Worm (Caenorhabditis elegans): ENCODE data around the gene F28C6.10.

Gene F28C6.10

DNA sequence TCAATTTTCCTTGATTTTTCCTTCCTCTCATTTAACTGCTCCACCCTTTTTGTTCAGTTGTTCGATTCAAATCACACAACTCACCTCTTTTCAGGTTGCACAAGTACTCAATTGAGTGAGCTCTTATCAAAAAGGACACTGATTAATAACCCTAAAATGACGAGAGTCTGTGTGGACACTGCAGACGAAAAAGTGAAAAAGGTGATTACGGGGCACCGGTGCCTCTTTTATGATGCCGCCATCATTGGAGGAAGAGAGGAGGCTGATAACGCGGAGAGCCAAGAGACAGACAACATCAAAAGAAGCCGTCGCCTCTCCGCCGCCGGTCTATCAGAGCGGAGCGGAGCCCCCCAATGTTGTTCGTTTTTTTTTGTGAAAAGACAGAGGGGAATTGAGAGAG, 17.4 kb downstream of the F28C6.10 start, which contains the start of gene sptf-2 (continued):
- TF ChIP-seq aly-2 (tag; optimal IDR thresholded peaks at IDR 0.05) = no peak

DNA sequence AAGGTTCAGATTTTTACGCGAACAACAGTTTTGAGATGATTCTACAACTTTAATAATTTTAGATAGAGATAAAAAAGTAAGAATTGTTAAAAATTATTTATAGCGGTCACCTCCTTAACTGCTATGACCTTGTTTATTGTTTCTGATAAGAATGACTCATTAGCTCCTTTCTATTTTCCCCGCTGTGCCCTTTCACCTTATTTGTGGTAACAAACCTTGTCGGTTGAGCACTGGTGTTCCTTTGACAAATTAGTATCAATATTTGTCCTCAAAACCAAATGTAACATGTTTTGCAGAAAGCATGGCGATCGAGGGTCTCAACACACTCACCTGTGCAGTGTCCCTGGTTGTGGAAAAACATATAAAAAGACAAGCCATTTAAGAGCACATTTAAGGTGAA, 18.8 kb downstream of the F28C6.10 start:
- TF ChIP-seq unc-62 (GFP tag; optimal IDR thresholded peaks at IDR 0.05 in 1 of 2) (peak in 1 of 2 experiments; percentile 78), unc-62 (tag; optimal IDR thresholded peaks at IDR 0.05) (no peak), Y105C5A.15 (GFP tag; IDR thresholded peaks at IDR 0.05) (no peak)

DNA sequence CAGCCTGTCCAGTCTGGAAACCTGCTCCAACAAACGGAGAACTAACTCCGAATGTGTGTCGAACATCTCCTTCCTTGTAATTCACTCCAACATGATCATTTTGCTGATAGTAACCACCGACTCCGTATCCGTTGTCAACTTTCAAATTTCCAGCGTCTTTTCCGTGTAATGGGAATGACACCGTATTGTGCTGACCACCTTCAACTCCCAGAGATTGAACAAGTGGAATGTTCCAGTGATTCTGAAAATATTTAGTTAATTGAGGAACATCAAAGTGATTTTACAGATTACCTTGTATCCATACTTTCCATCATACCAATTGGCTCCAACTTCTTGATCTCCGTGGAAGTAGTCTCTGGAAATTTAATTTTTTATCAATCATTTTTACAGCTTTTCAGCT, 20.1 kb downstream of the F28C6.10 start:
- TF ChIP-seq aha-1 (tag) (peak; percentile 93), aly-2 (tag; optimal IDR thresholded peaks at IDR 0.05) (no peak), ZK337.2 (GFP tag; IDR thresholded peaks at IDR 0.05) (no peak), lin-38 (GFP tag; IDR thresholded peaks at IDR 0.05) (no peak), T26A8.4 (GFP tag; IDR thresholded peaks at IDR 0.05) (no peak)

ce11 chrII:8630088-8630487, 22.3 kb downstream of the F28C6.10 start, which contains the start of gene T22C8.6:
Gene T22C8.6 (minus strand): TSS chrII:8630281.
- TF ChIP-seq mxl-3 (GFP tag; optimal IDR thresholded peaks at IDR 0.05) (peak; percentile 5), nhr-111 (GFP tag; optimal IDR thresholded peaks at IDR 0.05) (no peak), lsy-2 (tag; optimal IDR thresholded peaks at IDR 0.05) (no peak), hlh-30 (tag; optimal IDR thresholded peaks at IDR 0.05; ENCODE audit: insufficient read depth) (peak; percentile 45), F37D6.2 (tag; optimal IDR thresholded peaks at IDR 0.05) (no peak), lin-29 (GFP tag; IDR thresholded peaks at IDR 0.05) (no peak), nhr-28 (tag; optimal IDR thresholded peaks at IDR 0.05) (peak; percentile 16)

DNA sequence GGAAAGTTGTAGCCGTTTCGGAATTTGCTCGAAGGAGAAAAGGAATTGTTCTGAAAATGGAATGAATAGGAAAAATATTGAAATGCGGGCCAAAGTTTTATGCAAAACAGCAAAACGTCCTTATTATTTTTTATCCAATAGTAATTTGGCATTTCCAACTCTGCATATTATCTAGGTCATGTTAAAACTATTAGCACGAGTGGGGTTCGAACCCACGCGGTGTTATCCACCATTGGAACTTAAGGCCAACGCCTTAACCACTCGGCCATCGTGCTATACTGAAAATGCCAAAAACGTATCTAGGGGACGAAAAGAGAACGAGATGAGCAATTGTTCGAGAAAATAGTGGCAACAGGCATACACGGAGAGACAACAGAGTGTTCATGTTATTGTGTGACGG, 24.0 kb downstream of the F28C6.10 start:
- 0 out of 2 replicates have a peak, but pooled peaks have one; percentile 13 for TF ChIP-seq arid-1 (GFP tag; conservative IDR thresholded peaks at IDR 0.05)
- no peak for TF ChIP-seq nhr-102 (tag; optimal IDR thresholded peaks at IDR 0.05)
- no peak for TF ChIP-seq dmd-9 (GFP tag; IDR thresholded peaks at IDR 0.05)
- no peak for TF ChIP-seq aly-2 (tag; optimal IDR thresholded peaks at IDR 0.05)
- 0 out of 2 replicates have a peak, but pooled peaks have one; percentile 30 for TF ChIP-seq lim-7 (GFP tag; IDR thresholded peaks at IDR 0.05)
- no peak for TF ChIP-seq daf-16 (GFP tag; optimal IDR thresholded peaks at IDR 0.05)
- TF ChIP-seq daf-16 (tag; optimal IDR thresholded peaks at IDR 0.05) = no peak
- no peak for TF ChIP-seq sdz-12 (GFP tag; optimal IDR thresholded peaks at IDR 0.05)

DNA sequence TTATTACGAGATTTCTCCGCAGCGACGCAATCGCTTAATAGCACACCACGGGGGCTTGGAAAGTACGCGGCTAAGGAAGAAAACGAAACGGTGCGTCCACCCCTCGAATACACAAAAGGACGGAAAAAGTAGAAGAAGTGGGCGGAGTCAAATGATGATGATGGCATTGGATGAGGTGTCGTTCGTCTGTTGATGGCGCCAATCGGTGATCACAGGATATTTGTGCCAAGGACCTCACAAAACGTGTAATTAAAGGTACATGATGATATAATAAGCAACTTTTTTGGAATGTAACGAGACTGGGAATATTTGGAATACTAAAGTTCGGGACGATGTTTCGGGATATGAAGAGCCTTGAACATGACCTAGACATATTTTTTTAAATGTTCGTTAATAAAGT, 26.6 kb downstream of the F28C6.10 start, which contains the start of gene cutl-12:
Gene cutl-12 (minus strand): TSS at position 101 of the 400 bp plus-strand sequence.
- TF ChIP-seq nhr-41 (GFP tag; IDR thresholded peaks at IDR 0.05) (no peak), snpc-1.2 (GFP tag; IDR thresholded peaks at IDR 0.05) (no peak), ZK546.5 (tag; optimal IDR thresholded peaks at IDR 0.05) (no peak)

ce11 chrII:8637615-8638014, 29.9 kb downstream of the F28C6.10 start, which contains the start of gene vab-9:
Gene vab-9 (minus strand): TSS chrII:8637715.
- no peak for TF ChIP-seq nhr-28 (tag; optimal IDR thresholded peaks at IDR 0.05)
- TF ChIP-seq gei-8 (GFP tag; optimal IDR thresholded peaks at IDR 0.05) = no peak
- no peak for TF ChIP-seq nhr-111 (GFP tag; optimal IDR thresholded peaks at IDR 0.05)
- no peak for TF ChIP-seq mxl-3 (GFP tag; optimal IDR thresholded peaks at IDR 0.05)
- no peak for TF ChIP-seq hlh-11 (tag; optimal IDR thresholded peaks at IDR 0.05)
- no peak for TF ChIP-seq nhr-10 (tag; optimal IDR thresholded peaks at IDR 0.05)
- TF ChIP-seq ama-1 (optimal IDR thresholded peaks at IDR 0.05) = no peak
- no peak for TF ChIP-seq R02D3.7 (tag; optimal IDR thresholded peaks at IDR 0.05)
- no peak for TF ChIP-seq sdz-12 (GFP tag; optimal IDR thresholded peaks at IDR 0.05)
- TF ChIP-seq nhr-237 (tag; optimal IDR thresholded peaks at IDR 0.05) = no peak
- no peak for TF ChIP-seq ces-1 (GFP tag; optimal IDR thresholded peaks at IDR 0.05)
- no peak for TF ChIP-seq hmg-1.1 (GFP tag; IDR thresholded peaks at IDR 0.05)
- no peak for TF ChIP-seq Y48G9A.11 (GFP tag; IDR thresholded peaks at IDR 0.05)
- no peak for TF ChIP-seq lin-29 (GFP tag; IDR thresholded peaks at IDR 0.05)
- TF ChIP-seq mep-1 (tag; optimal IDR thresholded peaks at IDR 0.05) = no peak
- TF ChIP-seq ceh-62 (tag; optimal IDR thresholded peaks at IDR 0.05) = no peak
- TF ChIP-seq zfp-3 (GFP tag; conservative IDR thresholded peaks at IDR 0.05) = no peak
- TF ChIP-seq mdt-29 (GFP tag; IDR thresholded peaks at IDR 0.05) = no peak
